Fruit fly (Drosophila melanogaster): ENCODE results near the gene CG6277.

The CG6277 gene

dm6 chr3R:27065136-27065535 lies 42.1 kb upstream of the CG6277 start, which contains the start of gene CG43935:
TSS of gene CG43935 (plus strand) at chr3R:27065436.
- no peak for TF ChIP-seq CG32121 (GFP tag; IDR thresholded peaks at IDR 0.05)
- no peak for TF ChIP-seq D1 (tag; optimal IDR thresholded peaks at IDR 0.05)
- TF ChIP-seq EcR (GFP tag; optimal IDR thresholded peaks at IDR 0.05), result no peak
- no peak for TF ChIP-seq fd96Ca (GFP tag; IDR thresholded peaks at IDR 0.05)
- TF ChIP-seq CG17806 (tag; optimal IDR thresholded peaks at IDR 0.05), result no peak
- no peak for TF ChIP-seq CG8159 (tag; optimal IDR thresholded peaks at IDR 0.05)

dm6 chr3R:27064099-27064498 lies 41.1 kb upstream of the CG6277 start, which contains the start of gene Nep5:
TSS of gene Nep5 (minus strand) at chr3R:27064199.
- TF ChIP-seq CG17806 (tag; optimal IDR thresholded peaks at IDR 0.05) (no peak), Pif1B (GFP tag; optimal IDR thresholded peaks at IDR 0.05) (no peak), CG32121 (GFP tag; IDR thresholded peaks at IDR 0.05) (no peak), EcR (GFP tag; optimal IDR thresholded peaks at IDR 0.05) (no peak), CG8301 (tag; optimal IDR thresholded peaks at IDR 0.05) (no peak), D1 (tag; optimal IDR thresholded peaks at IDR 0.05) (no peak), rn (GFP tag; IDR thresholded peaks at IDR 0.05) (no peak), fd96Ca (GFP tag; IDR thresholded peaks at IDR 0.05) (no peak), CG12605 (GFP tag; IDR thresholded peaks at IDR 0.05) (no peak), CG4496 (GFP tag; IDR thresholded peaks at IDR 0.05) (no peak), CG9948 (tag; optimal IDR thresholded peaks at IDR 0.05) (no peak), CG10348 (GFP tag; IDR thresholded peaks at IDR 0.05) (no peak), CG15710 (tag; optimal IDR thresholded peaks at IDR 0.05) (no peak)

dm6 chr3R:27061916-27062315 lies 38.9 kb upstream of the CG6277 start, which contains the start of gene CG34292:
TSS of gene CG34292 (plus strand) at chr3R:27062216.
- TF ChIP-seq Ets98B (GFP tag; IDR thresholded peaks at IDR 0.05) (no peak), CG17806 (tag; optimal IDR thresholded peaks at IDR 0.05) (no peak), D1 (tag; optimal IDR thresholded peaks at IDR 0.05) (no peak), CG13204 (GFP tag; optimal IDR thresholded peaks at IDR 0.05) (no peak), CG12605 (GFP tag; IDR thresholded peaks at IDR 0.05) (no peak), EcR (GFP tag; optimal IDR thresholded peaks at IDR 0.05) (no peak), fd96Ca (GFP tag; IDR thresholded peaks at IDR 0.05) (no peak), CG14655 (GFP tag; optimal IDR thresholded peaks at IDR 0.05) (no peak), CG34367 (tag; optimal IDR thresholded peaks at IDR 0.05) (no peak), Pif1A (GFP tag; optimal IDR thresholded peaks at IDR 0.05) (no peak), CG10348 (GFP tag; IDR thresholded peaks at IDR 0.05) (no peak)

- TF ChIP-seq Pif1B (GFP tag; optimal IDR thresholded peaks at IDR 0.05) (no peak), CG12605 (GFP tag; IDR thresholded peaks at IDR 0.05) (no peak), CG8159 (tag; optimal IDR thresholded peaks at IDR 0.05) (no peak), CG14655 (GFP tag; optimal IDR thresholded peaks at IDR 0.05) (no peak), CG13204 (GFP tag; optimal IDR thresholded peaks at IDR 0.05) (no peak), CG15710 (tag; optimal IDR thresholded peaks at IDR 0.05) (no peak), Pif1A (GFP tag; optimal IDR thresholded peaks at IDR 0.05) (no peak), rn (GFP tag; IDR thresholded peaks at IDR 0.05) (no peak), gl (tag; optimal IDR thresholded peaks at IDR 0.05) (no peak), CG9948 (tag; optimal IDR thresholded peaks at IDR 0.05) (no peak), CG34367 (tag; optimal IDR thresholded peaks at IDR 0.05) (no peak), D1 (tag; optimal IDR thresholded peaks at IDR 0.05) (no peak), CG4496 (GFP tag; IDR thresholded peaks at IDR 0.05) (no peak)
Observed at dm6 chr3R:27056152-27056551, 33.1 kb upstream of the CG6277 start.

- TF ChIP-seq Snoo (tag; optimal IDR thresholded peaks at IDR 0.05) (no peak), CG4496 (GFP tag; IDR thresholded peaks at IDR 0.05) (no peak), CG8159 (tag; optimal IDR thresholded peaks at IDR 0.05) (no peak), CG17806 (tag; optimal IDR thresholded peaks at IDR 0.05) (no peak)
Observed at dm6 chr3R:27049549-27049948, 26.5 kb upstream of the CG6277 start.

- TF ChIP-seq CG34367 (tag; optimal IDR thresholded peaks at IDR 0.05) (no peak), CG15710 (tag; optimal IDR thresholded peaks at IDR 0.05) (no peak), CG32121 (GFP tag; IDR thresholded peaks at IDR 0.05) (no peak), CG14655 (GFP tag; optimal IDR thresholded peaks at IDR 0.05) (no peak), Pif1B (GFP tag; optimal IDR thresholded peaks at IDR 0.05) (no peak), Snoo (tag; optimal IDR thresholded peaks at IDR 0.05) (peak; percentile 0)
Observed at dm6 chr3R:27048561-27049270, 25.7 kb upstream of the CG6277 start, which contains the start of gene TwdlT. TSS of gene TwdlT (plus strand) at chr3R:27049220.

dm6 chr3R:27040044-27040443 lies 17.0 kb upstream of the CG6277 start:
- TF ChIP-seq CG15710 (tag; optimal IDR thresholded peaks at IDR 0.05) (no peak), EcR (GFP tag; optimal IDR thresholded peaks at IDR 0.05) (no peak), CG8159 (tag; optimal IDR thresholded peaks at IDR 0.05) (no peak), Pif1A (GFP tag; optimal IDR thresholded peaks at IDR 0.05) (no peak), CG8301 (tag; optimal IDR thresholded peaks at IDR 0.05) (no peak), fd96Ca (GFP tag; IDR thresholded peaks at IDR 0.05) (no peak), gl (tag; optimal IDR thresholded peaks at IDR 0.05) (no peak), CG12605 (GFP tag; IDR thresholded peaks at IDR 0.05) (no peak), CG17806 (tag; optimal IDR thresholded peaks at IDR 0.05) (no peak), CG4496 (GFP tag; IDR thresholded peaks at IDR 0.05) (no peak), CG34367 (tag; optimal IDR thresholded peaks at IDR 0.05) (no peak), rn (GFP tag; IDR thresholded peaks at IDR 0.05) (no peak), Snoo (tag; optimal IDR thresholded peaks at IDR 0.05) (no peak), CG9948 (tag; optimal IDR thresholded peaks at IDR 0.05) (no peak), D1 (tag; optimal IDR thresholded peaks at IDR 0.05) (no peak), Pif1B (GFP tag; optimal IDR thresholded peaks at IDR 0.05) (no peak), CG14655 (GFP tag; optimal IDR thresholded peaks at IDR 0.05) (no peak), CG32121 (GFP tag; IDR thresholded peaks at IDR 0.05) (no peak), Ets98B (GFP tag; IDR thresholded peaks at IDR 0.05) (no peak), CG13204 (GFP tag; optimal IDR thresholded peaks at IDR 0.05) (no peak)

Data from whole organism, pupa.